Fruit fly (Drosophila melanogaster) whole organism, embryonic: Measurements from ENCODE around the gene Rab3-GEF.
A peak's percentile ranks its signal among the peaks of the same experiment; 100 is the strongest.

ENCODE experiments used
- Bgb ChIP-seq: fragments of 200-800 bp; sonication (Bioruptor generic); IDR thresholded peaks from 2 replicates; pipeline ENCODE4 v1.3.6; 2022; ENCODE audit warnings: missing biosample characterization, missing genetic modification characterization; ENCODE audit not compliant: partially characterized antibody
- CG10462 ChIP-seq: fragments of 200-800 bp; sonication (Bioruptor generic); optimal IDR thresholded peaks from 2 replicates; lab custom pipeline; 2016; ENCODE audit warnings: missing biosample characterization, missing genetic modification characterization
- CG10959 ChIP-seq: fragments of 200-800 bp; sonication (Bioruptor generic); IDR thresholded peaks from 2 replicates; pipeline ENCODE4 v1.3.6; 2022; ENCODE audit warnings: missing biosample characterization, missing genetic modification characterization
- CG11247 ChIP-seq: fragments of 200-800 bp; sonication (Bioruptor generic); IDR thresholded peaks from 2 replicates; pipeline ENCODE4 v1.3.6; 2022; ENCODE audit warnings: missing biosample characterization, missing genetic modification characterization
- CG11696 ChIP-seq: fragments of 200-800 bp; sonication (Bioruptor generic); IDR thresholded peaks from 2 replicates; pipeline ENCODE4 v1.3.6; 2022; ENCODE audit warnings: missing biosample characterization, missing genetic modification characterization
- CG13123 ChIP-seq: fragments of 200-800 bp; sonication (Bioruptor generic); optimal IDR thresholded peaks from 2 replicates; lab custom pipeline; 2016; ENCODE audit warnings: missing biosample characterization, missing genetic modification characterization
- CG15011 ChIP-seq: fragments of 200-800 bp; sonication (Bioruptor generic); optimal IDR thresholded peaks from 3 replicates; lab custom pipeline; 2018; ENCODE audit warnings: missing biosample characterization, mild to moderate bottlenecking, missing genetic modification characterization
- CG1603 ChIP-seq: fragments of 200-800 bp; sonication (Bioruptor generic); optimal IDR thresholded peaks from 2 replicates; lab custom pipeline; 2019; ENCODE audit warnings: missing biosample characterization, mild to moderate bottlenecking, missing genetic modification characterization, moderate library complexity
- CG17186 ChIP-seq: fragments of 200-800 bp; sonication (Bioruptor generic); optimal IDR thresholded peaks from 3 replicates; lab custom pipeline; 2017; ENCODE audit warnings: missing biosample characterization, missing genetic modification reagents, missing genetic modification characterization
- CG17328 ChIP-seq: fragments of 200-800 bp; sonication (Bioruptor generic); IDR thresholded peaks from 2 replicates; pipeline ENCODE4 v1.3.6; 2022; ENCODE audit warnings: missing biosample characterization, missing genetic modification characterization
- CG17361 ChIP-seq: fragments of 200-800 bp; sonication (Bioruptor generic); IDR thresholded peaks from 3 replicates; pipeline ENCODE4 v1.3.6; 2022; ENCODE audit warnings: missing biosample characterization, missing genetic modification characterization
- CG18619 ChIP-seq: fragments of 200-800 bp; sonication (Bioruptor generic); optimal IDR thresholded peaks from 3 replicates; lab custom pipeline; 2017; ENCODE audit warnings: missing biosample characterization, mild to moderate bottlenecking, missing genetic modification characterization
- CG2129 ChIP-seq: fragments of 200-800 bp; sonication (Bioruptor generic); IDR thresholded peaks from 2 replicates; pipeline ENCODE4 v1.3.6; 2022; ENCODE audit warnings: missing biosample characterization, missing genetic modification characterization; ENCODE audit not compliant: partially characterized antibody
- CG30020 ChIP-seq: fragments of 200-800 bp; optimal IDR thresholded peaks from 2 replicates; lab custom pipeline; 2019; ENCODE audit warnings: missing biosample characterization, mild to moderate bottlenecking, missing genetic modification characterization, moderate library complexity
- CG30431 ChIP-seq: fragments of 200-800 bp; sonication (Bioruptor generic); optimal IDR thresholded peaks from 2 replicates; lab custom pipeline; 2017; ENCODE audit warnings: missing biosample characterization, missing genetic modification characterization
- CG31388 ChIP-seq: fragments of 200-800 bp; sonication (Bioruptor generic); optimal IDR thresholded peaks from 2 replicates; lab custom pipeline; 2016; ENCODE audit warnings: missing biosample characterization, missing genetic modification characterization
- CG34422 ChIP-seq: fragments of 200-800 bp; sonication (Bioruptor generic); IDR thresholded peaks from 3 replicates; pipeline ENCODE4 v1.3.6; 2022; ENCODE audit warnings: missing biosample characterization, missing genetic modification characterization
- CG4328 ChIP-seq: fragments of 200-800 bp; sonication (Bioruptor generic); optimal IDR thresholded peaks from 3 replicates; lab custom pipeline; 2017; ENCODE audit warnings: missing biosample characterization, missing genetic modification reagents, missing genetic modification characterization
- CG4404 ChIP-seq: fragments of 200-800 bp; sonication (Bioruptor generic); IDR thresholded peaks from 2 replicates; pipeline ENCODE4 v1.3.6; 2022; ENCODE audit warnings: missing biosample characterization, missing genetic modification characterization
- CG5180 ChIP-seq: fragments of 200-800 bp; sonication (Bioruptor generic); optimal IDR thresholded peaks from 3 replicates; lab custom pipeline; 2017; ENCODE audit warnings: missing biosample characterization, missing genetic modification characterization, mild to moderate bottlenecking, moderate library complexity, missing genetic modification reagents
- CG8290 ChIP-seq, 3 experiments: fragments of 200-800 bp; sonication (Bioruptor generic); optimal IDR thresholded peaks; 2 replicates each; lab custom pipeline; 2016 to 2019; ENCODE audit warnings: missing biosample characterization in 3 of 3, missing genetic modification characterization in 3 of 3, mild to moderate bottlenecking in 2 of 3, moderate library complexity in 1 of 3
- CG9817 ChIP-seq: fragments of 200-800 bp; sonication (Bioruptor generic); optimal IDR thresholded peaks from 2 replicates; lab custom pipeline; 2018; ENCODE audit warnings: missing biosample characterization, mild to moderate bottlenecking, missing genetic modification characterization, moderate library complexity
- CkIIα-i1 ChIP-seq: fragments of 200-800 bp; sonication (Bioruptor generic); IDR thresholded peaks from 2 replicates; pipeline ENCODE4 v1.3.6; 2022; ENCODE audit warnings: missing biosample characterization, missing genetic modification characterization
- Drgx ChIP-seq: fragments of 200-800 bp; sonication (Bioruptor generic); IDR thresholded peaks from 2 replicates; pipeline ENCODE4 v1.3.6; 2022; ENCODE audit warnings: missing biosample characterization, missing genetic modification characterization
- Ets97D ChIP-seq: fragments of 200-800 bp; sonication (Bioruptor generic); optimal IDR thresholded peaks from 3 replicates; lab custom pipeline; 2016; ENCODE audit warnings: missing biosample characterization, missing genetic modification characterization
- HLH4C ChIP-seq: fragments of 200-800 bp; sonication (Bioruptor generic); IDR thresholded peaks from 3 replicates; pipeline ENCODE4 v1.3.6; 2022; ENCODE audit warnings: missing biosample characterization, missing genetic modification characterization; ENCODE audit not compliant: partially characterized antibody
- HLH54F ChIP-seq: fragments of 200-800 bp; sonication (Bioruptor generic); optimal IDR thresholded peaks from 3 replicates; lab custom pipeline; 2016; ENCODE audit warnings: missing biosample characterization, missing genetic modification characterization
- NC2α ChIP-seq: fragments of 200-800 bp; sonication (Bioruptor generic); optimal IDR thresholded peaks from 2 replicates; lab custom pipeline; 2016; ENCODE audit warnings: missing biosample characterization, missing genetic modification characterization
- Nf-YA ChIP-seq: fragments of 200-800 bp; sonication (Bioruptor generic); IDR thresholded peaks from 2 replicates; pipeline ENCODE4 v1.3.6; 2022; ENCODE audit warnings: missing biosample characterization, missing genetic modification characterization
- Ravus ChIP-seq: fragments of 200-800 bp; sonication (Bioruptor generic); IDR thresholded peaks from 2 replicates; pipeline ENCODE4 v1.3.6; 2022; ENCODE audit warnings: missing biosample characterization, missing genetic modification characterization
- Rx ChIP-seq: fragments of 200-800 bp; sonication (Bioruptor generic); IDR thresholded peaks from 2 replicates; pipeline ENCODE4 v1.3.6; 2022; ENCODE audit warnings: missing biosample characterization, missing genetic modification characterization
- Tbp ChIP-seq: fragments of >200 bp; optimal IDR thresholded peaks from 2 replicates; lab custom pipeline; 2018; ENCODE audit warnings: missing biosample characterization, missing genetic modification characterization
- Usf ChIP-seq: fragments of 200-800 bp; sonication (Bioruptor generic); optimal IDR thresholded peaks from 2 replicates; lab custom pipeline; 2017; ENCODE audit warnings: missing genotype, missing biosample characterization, missing genetic modification characterization
- Vsx1 ChIP-seq: fragments of 200-800 bp; sonication (Bioruptor generic); optimal IDR thresholded peaks from 2 replicates; lab custom pipeline; 2017; ENCODE audit warnings: missing biosample characterization, mild to moderate bottlenecking, missing genetic modification characterization, missing genetic modification reagents
- Xbp1 ChIP-seq: fragments of 200-800 bp; sonication (Bioruptor generic); optimal IDR thresholded peaks from 3 replicates; lab custom pipeline; 2016; ENCODE audit warnings: missing biosample characterization, mild to moderate bottlenecking, missing genetic modification characterization
- abd-A ChIP-seq: fragments of 200-800 bp; sonication (Bioruptor generic); optimal IDR thresholded peaks from 3 replicates; lab custom pipeline; 2019; ENCODE audit warnings: missing biosample characterization, mild to moderate bottlenecking, missing genetic modification characterization, moderate library complexity
- chm ChIP-seq: fragments of 200-800 bp; sonication (Bioruptor generic); IDR thresholded peaks from 2 replicates; pipeline ENCODE4 v1.3.6; 2022; ENCODE audit warnings: missing biosample characterization, missing genetic modification characterization
- dan ChIP-seq: fragments of 200-800 bp; sonication (Bioruptor generic); IDR thresholded peaks from 2 replicates; pipeline ENCODE4 v1.3.6; 2022; ENCODE audit warnings: missing biosample characterization, missing genetic modification characterization
- esg ChIP-seq: fragments of 200-800 bp; sonication (Bioruptor generic); conservative IDR thresholded peaks from 2 replicates; pipeline ENCODE4 v1.3.6; 2022; ENCODE audit warnings: missing biosample characterization, missing genetic modification characterization
- exex ChIP-seq: fragments of 200-800 bp; sonication (Bioruptor generic); optimal IDR thresholded peaks from 4 replicates; lab custom pipeline; 2018; ENCODE audit warnings: missing biosample characterization, mild to moderate bottlenecking, missing genetic modification characterization, moderate library complexity
- fd102C ChIP-seq: fragments of 200-800 bp; sonication (Bioruptor generic); optimal IDR thresholded peaks from 2 replicates; lab custom pipeline; 2018; ENCODE audit warnings: missing biosample characterization, mild to moderate bottlenecking, missing genetic modification characterization, moderate library complexity
- fd3F ChIP-seq: fragments of 200-800 bp; sonication (Bioruptor generic); optimal IDR thresholded peaks from 2 replicates; lab custom pipeline; 2018; ENCODE audit warnings: missing biosample characterization, mild to moderate bottlenecking, missing genetic modification characterization, moderate library complexity
- hth ChIP-seq: fragments of >200 bp; optimal IDR thresholded peaks from 2 replicates; lab custom pipeline; 2017; ENCODE audit warnings: inconsistent platforms
- nerfin-1 ChIP-seq: fragments of 200-800 bp; sonication (Bioruptor generic); optimal IDR thresholded peaks from 3 replicates; lab custom pipeline; 2019; ENCODE audit warnings: missing biosample characterization, mild to moderate bottlenecking, missing genetic modification characterization, moderate library complexity
- odd ChIP-seq: fragments of 200-800 bp; sonication (Bioruptor generic); optimal IDR thresholded peaks from 2 replicates; lab custom pipeline; 2017; ENCODE audit warnings: missing biosample characterization, mild to moderate bottlenecking, missing genetic modification characterization
- rib ChIP-seq: fragments of 200-800 bp; sonication (Bioruptor generic); IDR thresholded peaks from 2 replicates; pipeline ENCODE4 v1.3.6; 2022; ENCODE audit warnings: missing biosample characterization, missing genetic modification characterization
- ro ChIP-seq: fragments of 200-800 bp; sonication (Bioruptor generic); IDR thresholded peaks from 2 replicates; pipeline ENCODE4 v1.3.6; 2022; ENCODE audit warnings: missing biosample characterization, missing genetic modification characterization
- run ChIP-seq: fragments of 200-800 bp; sonication (Bioruptor generic); optimal IDR thresholded peaks from 3 replicates; lab custom pipeline; 2018; ENCODE audit warnings: missing biosample characterization, mild to moderate bottlenecking, missing genetic modification characterization
- tgo ChIP-seq: fragments of 200-800 bp; sonication (Bioruptor generic); IDR thresholded peaks from 3 replicates; pipeline ENCODE4 v1.3.6; 2022; ENCODE audit warnings: missing biosample characterization, missing genetic modification characterization
- wor ChIP-seq: fragments of 200-800 bp; sonication (Bioruptor generic); IDR thresholded peaks from 2 replicates; pipeline ENCODE4 v1.3.6; 2022; ENCODE audit warnings: missing biosample characterization, missing genetic modification characterization
- zfh1 ChIP-seq: fragments of 200-800 bp; sonication (Bioruptor generic); IDR thresholded peaks from 3 replicates; pipeline ENCODE4 v1.3.6; 2022; ENCODE audit warnings: missing biosample characterization, missing genetic modification characterization

Gene Rab3-GEF

dm6 chrX:15043700-15044225 is 45.7 kb upstream of the Rab3-GEF start, which contains the start of gene CG5541 (continued):
- TF ChIP-seq CG17361 (GFP tag; lab: Robert Waterston, UW) (0 out of 3 replicates have a peak, but pooled peaks have one; percentile 19), tgo (GFP tag; lab: Robert Waterston, UW) (no peak), HLH4C (GFP tag; lab: Robert Waterston, UW) (no peak), wor (GFP tag; lab: Robert Waterston, UW) (no peak), Xbp1 (GFP tag; lab: Kevin White, UChicago) (no peak), CG10959 (GFP tag; lab: Robert Waterston, UW) (no peak), CG13123 (no peak), CG2129 (GFP tag; lab: Robert Waterston, UW) (no peak), fd3F (no peak), CG1603 (tag; lab: Kevin White, UChicago) (no peak), CG4404 (GFP tag; lab: Robert Waterston, UW) (no peak; the same call in 1 of the 2 replicates), Rx (0 out of 2 replicates have a peak, but pooled peaks have one; percentile 15), hth (lab: Kevin White, UChicago) (no peak), CG9817 (tag; lab: Kevin White, UChicago) (peak; percentile 2), run (tag; lab: Kevin White, UChicago) (no peak), HLH54F (no peak), NC2α (GFP tag; lab: Kevin White, UChicago) (no peak), CG10462 (GFP tag; lab: Kevin White, UChicago) (no peak), CG31388 (GFP tag; lab: Kevin White, UChicago) (no peak), Drgx (GFP tag; lab: Robert Waterston, UW) (no peak), CG15011 (GFP tag; lab: Kevin White, UChicago) (no peak), Usf (GFP tag; lab: Kevin White, UChicago) (peak; percentile 15), Nf-YA (GFP tag; lab: Robert Waterston, UW) (no peak), Bgb (GFP tag; lab: Robert Waterston, UW) (no peak), Ets97D (GFP tag; lab: Kevin White, UChicago) (no peak), nerfin-1 (tag; lab: Kevin White, UChicago) (no peak), CG30431 (GFP tag; lab: Kevin White, UChicago) (no peak), CG17186 (GFP tag; lab: Kevin White, UChicago) (no peak), CG11696 (no peak), CG8290 (GFP tag; optimal IDR thresholded peaks at IDR 0.05; lab: Kevin White, UChicago) (no peak), CG8290 (tag; optimal IDR thresholded peaks at IDR 0.05; lab: Kevin White, UChicago) (no peak), dan (GFP tag; lab: Robert Waterston, UW) (no peak), CG17328 (no peak), exex (peak; percentile 35), Vsx1 (GFP tag; lab: Kevin White, UChicago) (no peak), Tbp (GFP tag; lab: Kevin White, UChicago) (no peak), CG34422 (GFP tag; lab: Robert Waterston, UW) (peak; percentile 52; the same call in 1 of the 3 replicates), abd-A (tag; lab: Kevin White, UChicago) (no peak), ro (GFP tag; lab: Robert Waterston, UW) (no peak), CG4328 (peak; percentile 38), esg (no peak), zfh1 (GFP tag; lab: Robert Waterston, UW) (no peak), CkIIα-i1 (no peak), odd (no peak), CG11247 (no peak), CG18619 (GFP tag; lab: Kevin White, UChicago) (peak; percentile 25), CG5180 (GFP tag; lab: Kevin White, UChicago) (no peak), chm (GFP tag; lab: Robert Waterston, UW) (0 out of 2 replicates have a peak, but pooled peaks have one; percentile 10), fd102C (GFP tag; lab: Kevin White, UChicago) (no peak), CG30020 (tag; lab: Kevin White, UChicago) (no peak), rib (no peak), Ravus (GFP tag; lab: Robert Waterston, UW) (no peak)
